Worm (Caenorhabditis elegans) whole organism, L4 larva: ENCODE results near the gene ZK662.2.

Experiments
- D1046.2 ChIP-seq: fragments of 200-800 bp; sonication (Bioruptor generic); IDR thresholded peaks from 2 replicates; pipeline ENCODE4 v1.3.6; 2022; ENCODE audit warnings: missing genetic modification characterization, missing compliant biosample characterization
- F10B5.3 ChIP-seq: sonication (generic microtip); optimal IDR thresholded peaks from 2 replicates; lab custom pipeline; 2016; ENCODE audit warnings: mild to moderate bottlenecking, missing genetic modification characterization, missing compliant biosample characterization
- F49E8.2 ChIP-seq: sonication (generic microtip); optimal IDR thresholded peaks from 2 replicates; lab custom pipeline; 2016; ENCODE audit warnings: missing compliant biosample characterization, mild to moderate bottlenecking, missing genetic modification characterization, borderline replicate concordance
- T20F7.1 ChIP-seq: fragments of 200-800 bp; sonication (Bioruptor generic); optimal IDR thresholded peaks from 2 replicates; lab custom pipeline; 2018; ENCODE audit warnings: mild to moderate bottlenecking, missing genetic modification characterization, missing compliant biosample characterization
- T26A8.4 ChIP-seq: fragments of 200-800 bp; sonication (Bioruptor generic); IDR thresholded peaks from 2 replicates; pipeline ENCODE4 v1.3.6; 2022; ENCODE audit warnings: missing genetic modification characterization, missing compliant biosample characterization
- ZK546.5 ChIP-seq, 2 experiments: sonication (generic microtip); optimal IDR thresholded peaks; 2 replicates each; lab custom pipeline; 2017; ENCODE audit warnings: missing biosample characterization in 2 of 2, missing genetic modification characterization in 2 of 2
- aha-1 ChIP-seq: fragments of 150-350 bp; peaks from one replicate; lab custom pipeline; 2014; ENCODE audit warnings: missing biosample characterization, missing genetic modification characterization
- aly-2 ChIP-seq: sonication (generic microtip); optimal IDR thresholded peaks from 2 replicates; lab custom pipeline; 2018; ENCODE audit warnings: missing biosample characterization, missing genetic modification characterization
- arid-1 ChIP-seq: fragments of 200-800 bp; sonication (Bioruptor generic); conservative IDR thresholded peaks from 2 replicates; pipeline ENCODE4 v1.3.6; 2022; ENCODE audit warnings: missing genetic modification reagents, missing genetic modification characterization, missing compliant biosample characterization
- ceh-44 ChIP-seq: fragments of 200-800 bp; sonication (Bioruptor generic); IDR thresholded peaks from 2 replicates; pipeline ENCODE4 v1.3.6; 2022; ENCODE audit warnings: missing genetic modification reagents, missing genetic modification characterization, missing compliant biosample characterization
- ceh-62 ChIP-seq: sonication (generic microtip); optimal IDR thresholded peaks from 2 replicates; lab custom pipeline; 2017; ENCODE audit warnings: missing biosample characterization, missing genetic modification characterization
- ceh-82 ChIP-seq: sonication (generic microtip); optimal IDR thresholded peaks from 2 replicates; lab custom pipeline; 2017; ENCODE audit warnings: missing biosample characterization, missing genetic modification characterization
- ces-1 ChIP-seq: fragments of 150-350 bp; sonication (generic microtip); optimal IDR thresholded peaks from 4 replicates; lab custom pipeline; 2014; ENCODE audit warnings: missing biosample characterization, missing genetic modification reagents, missing genetic modification characterization
- ctbp-1 ChIP-seq: fragments of 200-800 bp; sonication (Bioruptor generic); IDR thresholded peaks from 2 replicates; pipeline ENCODE4 v1.3.6; 2022; ENCODE audit warnings: missing genetic modification reagents, missing genetic modification characterization, missing compliant biosample characterization
- daf-16 ChIP-seq, 3 experiments: sonication (generic microtip); optimal IDR thresholded peaks; 2 replicates each; lab custom pipeline; 2016 to 2017; ENCODE audit warnings: missing genetic modification characterization in 3 of 3, missing genetic modification reagents in 3 of 3, mild to moderate bottlenecking in 2 of 3, missing compliant biosample characterization in 2 of 3, missing biosample characterization in 1 of 3, moderate library complexity in 1 of 3
- egl-43 ChIP-seq: fragments of 200-800 bp; sonication (Bioruptor generic); IDR thresholded peaks from 2 replicates; pipeline ENCODE4 v1.3.6; 2022; ENCODE audit warnings: missing genetic modification reagents, missing genetic modification characterization, missing compliant biosample characterization
- fkh-10 ChIP-seq: fragments of 150-350 bp; optimal IDR thresholded peaks from 2 replicates; lab custom pipeline; 2014; ENCODE audit warnings: missing biosample characterization, missing genetic modification reagents, missing genetic modification characterization
- jun-1 ChIP-seq: fragments of 150-350 bp; optimal IDR thresholded peaks from 2 replicates; lab custom pipeline; 2014; ENCODE audit warnings: missing biosample characterization, missing genetic modification reagents, missing genetic modification characterization
- lim-7 ChIP-seq: fragments of 200-800 bp; sonication (Bioruptor generic); IDR thresholded peaks from 2 replicates; pipeline ENCODE4 v1.3.6; 2022; ENCODE audit warnings: missing genetic modification characterization, missing compliant biosample characterization
- lin-1 ChIP-seq: fragments of 200-800 bp; sonication (Bioruptor generic); IDR thresholded peaks from 2 replicates; pipeline ENCODE4 v1.3.6; 2022; ENCODE audit warnings: missing genetic modification reagents, missing genetic modification characterization, missing compliant biosample characterization
- lir-3 ChIP-seq: sonication (generic microtip); optimal IDR thresholded peaks from 2 replicates; lab custom pipeline; 2016; ENCODE audit warnings: mild to moderate bottlenecking, missing genetic modification characterization, missing compliant biosample characterization
- mep-1 ChIP-seq: fragments of 150-350 bp; sonication (generic microtip); optimal IDR thresholded peaks from 3 replicates; lab custom pipeline; 2014; ENCODE audit warnings: missing biosample characterization, missing genetic modification characterization
- mes-2 ChIP-seq: sonication (generic microtip); optimal IDR thresholded peaks from 2 replicates; lab custom pipeline; 2016; ENCODE audit warnings: missing genotype, mild to moderate bottlenecking, missing genetic modification characterization, missing compliant biosample characterization; ENCODE audit not compliant: poor library complexity, severe bottlenecking
- nhr-10 ChIP-seq: fragments of 150-350 bp; optimal IDR thresholded peaks from 2 replicates; lab custom pipeline; 2014; ENCODE audit warnings: missing biosample characterization, missing genetic modification characterization
- nhr-102 ChIP-seq: sonication (generic microtip); optimal IDR thresholded peaks from 2 replicates; lab custom pipeline; 2016; ENCODE audit warnings: mild to moderate bottlenecking, missing genetic modification characterization, moderate library complexity, missing compliant biosample characterization
- php-3 ChIP-seq: fragments of 200-800 bp; sonication (Bioruptor generic); IDR thresholded peaks from 2 replicates; pipeline ENCODE4 v1.3.6; 2022; ENCODE audit warnings: missing genetic modification reagents, missing genetic modification characterization, missing compliant biosample characterization
- rbr-2 ChIP-seq: sonication (generic microtip); optimal IDR thresholded peaks from 2 replicates; lab custom pipeline; 2016; ENCODE audit warnings: missing genotype, missing genetic modification characterization, missing compliant biosample characterization
- snpc-1.2 ChIP-seq: fragments of 200-800 bp; sonication (Bioruptor generic); IDR thresholded peaks from 2 replicates; pipeline ENCODE4 v1.3.6; 2022; ENCODE audit warnings: missing genetic modification reagents, missing genetic modification characterization, missing compliant biosample characterization
- snpc-4 ChIP-seq: fragments of 150-350 bp; optimal IDR thresholded peaks from 2 replicates; lab custom pipeline; 2014; ENCODE audit warnings: missing biosample characterization, missing genetic modification characterization
- spr-3 ChIP-seq: fragments of 200-800 bp; sonication (Bioruptor generic); optimal IDR thresholded peaks from 2 replicates; lab custom pipeline; 2018; ENCODE audit warnings: mild to moderate bottlenecking, missing genetic modification characterization, missing compliant biosample characterization
- tag-97 ChIP-seq: fragments of 200-800 bp; sonication (Bioruptor generic); IDR thresholded peaks from 2 replicates; pipeline ENCODE4 v1.3.6; 2022; ENCODE audit warnings: missing genetic modification characterization, missing compliant biosample characterization
- unc-62 ChIP-seq, 3 experiments: fragments of 150-350 bp in 1 of 3; sonication (generic microtip); optimal IDR thresholded peaks in 2 of 3; peaks in 1 of 3; 1 replicate in 1 of 3; 2 replicates in 2 of 3; lab custom pipeline; 2014 to 2017; ENCODE audit warnings: missing biosample characterization in 3 of 3, missing genetic modification characterization in 3 of 3, missing genetic modification reagents in 3 of 3, missing genotype in 1 of 3
- ztf-7 ChIP-seq: fragments of 150-350 bp; optimal IDR thresholded peaks from 2 replicates; lab custom pipeline; 2014; ENCODE audit warnings: missing biosample characterization, missing genetic modification characterization

ZK662.2 gene

ce11 chrX:15650919-15651420 lies 45.5 kb upstream of the ZK662.2 start, which contains the start of gene F59D12.3:
TSS of gene F59D12.3 (minus strand) at chrX:15650969.
- no peak for TF ChIP-seq aly-2 (tag; lab: Kevin White, UChicago)
- no peak for TF ChIP-seq egl-43
- TF ChIP-seq spr-3 (GFP tag; lab: Kevin White, UChicago): no peak
- TF ChIP-seq ceh-44 (GFP tag; lab: Robert Waterston, UW): no peak
- no peak for TF ChIP-seq mes-2 (tag; lab: Kevin White, UChicago)
- no peak for TF ChIP-seq D1046.2 (GFP tag; lab: Robert Waterston, UW)
- no peak for TF ChIP-seq snpc-1.2 (GFP tag; lab: Robert Waterston, UW)
- TF ChIP-seq F10B5.3 (tag; lab: Kevin White, UChicago): no peak
- TF ChIP-seq lir-3 (tag; lab: Kevin White, UChicago): no peak

ce11 chrX:15653196-15653595 lies 43.3 kb upstream of the ZK662.2 start:
- TF ChIP-seq F10B5.3 (tag; lab: Kevin White, UChicago) (no peak), rbr-2 (tag; lab: Kevin White, UChicago) (peak; percentile 33), php-3 (GFP tag; lab: Robert Waterston, UW) (no peak), ctbp-1 (GFP tag; lab: Robert Waterston, UW) (0 out of 2 replicates have a peak, but pooled peaks have one; percentile 19), snpc-1.2 (GFP tag; lab: Robert Waterston, UW) (0 out of 2 replicates have a peak, but pooled peaks have one; percentile 12), daf-16 (GFP tag; optimal IDR thresholded peaks at IDR 0.05; lab: Kevin White, UChicago) (peak in 1 of 2 experiments; percentile 4), daf-16 (tag; optimal IDR thresholded peaks at IDR 0.05; lab: Kevin White, UChicago) (no peak), ceh-62 (tag; lab: Kevin White, UChicago) (no peak)

- TF ChIP-seq T20F7.1 (no peak), aha-1 (tag; lab: Kevin White, UChicago) (peak; percentile 58)
These were observed 41.5 kb upstream of the ZK662.2 start for ce11 chrX:15654969-15655368.

- TF ChIP-seq lin-1 (GFP tag; lab: Robert Waterston, UW) (no peak), ztf-7 (tag; lab: Kevin White, UChicago) (no peak), jun-1 (tag; lab: Kevin White, UChicago) (no peak), ceh-82 (tag; lab: Kevin White, UChicago) (no peak)
- TF ChIP-seq, all 104 proteins: peak for 0
These were observed 40.9 kb upstream of the ZK662.2 start for ce11 chrX:15655623-15656022.

- TF ChIP-seq unc-62 (GFP tag; optimal IDR thresholded peaks at IDR 0.05 in 1 of 2; lab: Kevin White, UChicago) (peak in 1 of 2 experiments; percentile 29), unc-62 (tag; optimal IDR thresholded peaks at IDR 0.05; lab: Kevin White, UChicago) (no peak), arid-1 (GFP tag; lab: Robert Waterston, UW) (no peak), ceh-82 (tag; lab: Kevin White, UChicago) (no peak), nhr-102 (no peak)
These were observed 38.7 kb upstream of the ZK662.2 start for ce11 chrX:15657773-15658172.

ce11 chrX:15659561-15659960 lies 36.9 kb upstream of the ZK662.2 start:
- TF ChIP-seq lim-7 (GFP tag; lab: Robert Waterston, UW) (no peak), F10B5.3 (tag; lab: Kevin White, UChicago) (no peak), unc-62 (GFP tag; optimal IDR thresholded peaks at IDR 0.05 in 1 of 2; lab: Kevin White, UChicago) (peak in 1 of 2 experiments; percentile 44), unc-62 (tag; optimal IDR thresholded peaks at IDR 0.05; lab: Kevin White, UChicago) (no peak), snpc-4 (tag; lab: Kevin White, UChicago) (no peak), fkh-10 (GFP tag; lab: Kevin White, UChicago) (peak; percentile 58), D1046.2 (GFP tag; lab: Robert Waterston, UW) (no peak), mep-1 (tag; lab: Kevin White, UChicago) (peak; percentile 16), tag-97 (GFP tag; lab: Robert Waterston, UW) (no peak), nhr-10 (tag; lab: Kevin White, UChicago) (no peak), ces-1 (no peak), ZK546.5 (tag; optimal IDR thresholded peaks at IDR 0.05; lab: Kevin White, UChicago) (no peak), F49E8.2 (no peak), ctbp-1 (GFP tag; lab: Robert Waterston, UW) (no peak), T26A8.4 (no peak)
- TF ChIP-seq, all 104 proteins: peak for 3
